Worm (Caenorhabditis elegans): ENCODE measurements around the gene T28A11.19.

The T28A11.19 gene

DNA sequence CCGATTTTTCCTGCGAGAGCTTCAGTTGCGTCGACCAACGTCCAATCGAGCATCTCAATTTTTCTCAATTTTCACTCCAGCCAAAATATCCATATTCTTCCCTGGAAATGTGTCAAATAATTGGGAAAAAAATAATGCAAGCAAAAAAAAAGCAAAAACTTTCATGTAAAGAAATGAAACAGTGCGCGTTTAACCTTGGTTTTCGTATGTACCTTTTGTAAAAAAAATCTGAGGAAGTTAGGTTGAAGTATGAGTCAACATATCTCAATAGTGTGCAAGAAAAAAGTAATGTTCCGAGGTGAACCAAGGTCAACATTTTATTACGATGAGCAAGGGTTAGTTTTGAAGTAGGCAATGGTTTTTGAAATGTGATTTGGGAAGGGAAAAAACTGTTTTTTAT, 19.2 kb downstream of the T28A11.19 start, which contains the start of gene T28A11.13:
TSS of gene T28A11.13 (minus strand) at position 101 of the 400 bp plus-strand sequence.
- TF ChIP-seq lin-13 (GFP tag; optimal IDR thresholded peaks at IDR 0.05) (no peak), mep-1 (tag; optimal IDR thresholded peaks at IDR 0.05) (no peak), F26F4.8 (GFP tag; conservative IDR thresholded peaks at IDR 0.05) (no peak), F10B5.3 (tag; optimal IDR thresholded peaks at IDR 0.05) (no peak), F49E8.2 (tag; optimal IDR thresholded peaks at IDR 0.05; ENCODE audit: borderline replicate concordance) (no peak), lsy-2 (tag; optimal IDR thresholded peaks at IDR 0.05) (no peak), snpc-4 (tag; optimal IDR thresholded peaks at IDR 0.05) (no peak), ceh-62 (tag; optimal IDR thresholded peaks at IDR 0.05) (no peak), ceh-32 (tag; optimal IDR thresholded peaks at IDR 0.05; ENCODE audit: poor library complexity) (no peak), Y75B8A.6 (GFP tag; IDR thresholded peaks at IDR 0.05) (no peak), daf-16 (GFP tag; optimal IDR thresholded peaks at IDR 0.05) (no peak), daf-16 (tag; optimal IDR thresholded peaks at IDR 0.05) (no peak), duxl-1 (tag; optimal IDR thresholded peaks at IDR 0.05; ENCODE audit: poor library complexity) (no peak), gei-8 (GFP tag; optimal IDR thresholded peaks at IDR 0.05) (no peak), hmg-1.1 (GFP tag; IDR thresholded peaks at IDR 0.05) (no peak), lin-29 (GFP tag; IDR thresholded peaks at IDR 0.05) (no peak)

DNA sequence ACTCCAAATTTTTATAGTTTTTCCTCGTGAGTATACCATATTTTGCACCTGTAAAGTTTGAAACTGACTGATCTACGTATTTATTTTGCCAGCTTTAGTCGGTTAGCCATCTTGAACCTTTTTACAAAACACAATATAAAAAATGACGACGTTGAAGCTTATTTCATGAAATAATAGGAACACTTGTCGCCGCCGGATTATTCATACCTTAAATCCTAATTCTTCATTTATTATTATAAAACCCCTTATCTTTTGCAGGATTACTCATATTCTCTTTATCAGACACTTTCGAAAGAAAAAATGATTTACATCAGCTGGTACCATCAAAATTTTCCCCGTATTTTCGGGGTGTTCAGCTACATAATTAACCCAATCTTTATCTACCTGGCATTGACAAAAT, 21.8 kb downstream of the T28A11.19 start, which contains the start of gene srj-8:
TSS of gene srj-8 (plus strand) at position 301 of the 400 bp plus-strand sequence.
- TF ChIP-seq snpc-1.2 (GFP tag; IDR thresholded peaks at IDR 0.05), result no peak
- TF ChIP-seq vab-7 (GFP tag; IDR thresholded peaks at IDR 0.05), result no peak
- no peak for TF ChIP-seq lin-15B (tag; optimal IDR thresholded peaks at IDR 0.05)
- no peak for TF ChIP-seq lin-13 (GFP tag; optimal IDR thresholded peaks at IDR 0.05)
- TF ChIP-seq zag-1 (tag; optimal IDR thresholded peaks at IDR 0.05), result no peak
- no peak for TF ChIP-seq D1046.2 (GFP tag; IDR thresholded peaks at IDR 0.05)
- TF ChIP-seq ceh-20 (GFP tag; IDR thresholded peaks at IDR 0.05), result no peak
- no peak for TF ChIP-seq ceh-62 (tag; optimal IDR thresholded peaks at IDR 0.05)
- no peak for TF ChIP-seq gei-8 (GFP tag; optimal IDR thresholded peaks at IDR 0.05)
- TF ChIP-seq nhr-42 (GFP tag; IDR thresholded peaks at IDR 0.05), result no peak
- no peak for TF ChIP-seq daf-16 (GFP tag; optimal IDR thresholded peaks at IDR 0.05)
- TF ChIP-seq daf-16 (tag; optimal IDR thresholded peaks at IDR 0.05), result no peak
- no peak for TF ChIP-seq nhr-11 (tag; optimal IDR thresholded peaks at IDR 0.05)
- TF ChIP-seq mdt-29 (GFP tag; IDR thresholded peaks at IDR 0.05), result no peak

- no peak for TF ChIP-seq attf-4 (tag; optimal IDR thresholded peaks at IDR 0.05)
- peak in 1 of 2 experiments; percentile 39 for TF ChIP-seq unc-62 (GFP tag; optimal IDR thresholded peaks at IDR 0.05 in 1 of 2)
- TF ChIP-seq unc-62 (tag; optimal IDR thresholded peaks at IDR 0.05), result no peak
- TF ChIP-seq F44E2.7 (GFP tag; IDR thresholded peaks at IDR 0.05), result no peak
- TF ChIP-seq mdt-29 (GFP tag; IDR thresholded peaks at IDR 0.05), result no peak
- no peak for TF ChIP-seq nhr-237 (tag; optimal IDR thresholded peaks at IDR 0.05)
- no peak for TF ChIP-seq lin-1 (GFP tag; IDR thresholded peaks at IDR 0.05)
- TF ChIP-seq mdl-1 (tag; optimal IDR thresholded peaks at IDR 0.05), result no peak
These were observed 24.6 kb downstream of the T28A11.19 start, which contains the start of gene srj-7 for ce11 chrV:3244703-3245102. srj-7 (plus strand) TSS chrV:3245003.

DNA sequence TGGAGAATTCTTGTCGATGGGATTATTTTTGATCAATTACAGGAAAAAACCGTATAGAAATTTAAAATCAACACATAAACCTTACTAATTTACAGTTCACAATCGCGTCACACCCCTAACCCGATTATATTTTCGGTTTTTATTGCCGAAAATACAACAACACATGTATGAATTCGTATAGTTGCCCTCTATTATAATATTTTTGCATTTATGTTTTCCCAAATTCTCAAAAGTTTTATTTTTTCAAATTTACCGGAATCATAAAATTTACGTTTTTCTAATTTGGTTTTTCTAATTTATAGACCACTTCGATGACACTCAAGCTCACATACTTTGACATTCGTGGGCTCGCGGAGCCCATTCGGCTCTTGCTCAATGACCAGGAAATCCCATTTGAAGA, 26.3 kb downstream of the T28A11.19 start, which contains the start of gene gst-23:
TSS of gene gst-23 (plus strand) at position 301 of the 400 bp plus-strand sequence.
- no peak for TF ChIP-seq zip-11 (GFP tag; IDR thresholded peaks at IDR 0.05)
- no peak for TF ChIP-seq dmd-8 (GFP tag; IDR thresholded peaks at IDR 0.05)
- TF ChIP-seq sdz-12 (GFP tag; optimal IDR thresholded peaks at IDR 0.05), result no peak
- TF ChIP-seq spr-1 (tag; optimal IDR thresholded peaks at IDR 0.05), result no peak
- no peak for TF ChIP-seq unc-39 (tag; optimal IDR thresholded peaks at IDR 0.05)
- TF ChIP-seq F37D6.2 (tag; optimal IDR thresholded peaks at IDR 0.05), result no peak
- no peak for TF ChIP-seq set-16 (GFP tag; IDR thresholded peaks at IDR 0.05)
- TF ChIP-seq unc-62 (GFP tag; optimal IDR thresholded peaks at IDR 0.05 in 1 of 2), result no peak
- TF ChIP-seq unc-62 (tag; optimal IDR thresholded peaks at IDR 0.05), result no peak
- no peak for TF ChIP-seq lir-3 (tag; optimal IDR thresholded peaks at IDR 0.05)
- no peak for TF ChIP-seq snpc-4 (tag; optimal IDR thresholded peaks at IDR 0.05)
- TF ChIP-seq nhr-11 (tag; optimal IDR thresholded peaks at IDR 0.05), result no peak
- no peak for TF ChIP-seq aly-2 (tag; optimal IDR thresholded peaks at IDR 0.05)

All from whole organism, L4 larva.